Worm (Caenorhabditis elegans) whole organism, late embryonic: ENCODE data around the gene T24C12.3.

Source experiments
- C08G9.2 ChIP-seq: sonication (generic microtip); optimal IDR thresholded peaks from 2 replicates; lab custom pipeline; 2016; ENCODE audit warnings: mild to moderate bottlenecking, missing genetic modification characterization, moderate library complexity, missing compliant biosample characterization
- T23F11.4 ChIP-seq: fragments of 200-800 bp; sonication (Bioruptor generic); optimal IDR thresholded peaks from 2 replicates; lab custom pipeline; 2018; ENCODE audit warnings: mild to moderate bottlenecking, missing genetic modification characterization, missing compliant biosample characterization
- Y22D7AL.16 ChIP-seq: sonication (generic microtip); optimal IDR thresholded peaks from 2 replicates; lab custom pipeline; 2016; ENCODE audit warnings: missing genetic modification characterization, missing compliant biosample characterization
- ahr-1 ChIP-seq: sonication (generic microtip); optimal IDR thresholded peaks from 2 replicates; lab custom pipeline; 2016; ENCODE audit warnings: missing genetic modification characterization, missing compliant biosample characterization
- ama-1 ChIP-seq: fragments of 150-350 bp; optimal IDR thresholded peaks from 2 replicates; lab custom pipeline; 2014
- ceh-14 ChIP-seq: sonication (generic microtip); optimal IDR thresholded peaks from 2 replicates; lab custom pipeline; 2016; ENCODE audit warnings: missing genotype, missing genetic modification characterization, missing compliant biosample characterization
- ceh-18 ChIP-seq: sonication (generic microtip); optimal IDR thresholded peaks from 2 replicates; lab custom pipeline; 2016; ENCODE audit warnings: missing genetic modification characterization, missing compliant biosample characterization
- ceh-19 ChIP-seq: fragments of 200-800 bp; sonication (Bioruptor generic); optimal IDR thresholded peaks from 2 replicates; lab custom pipeline; 2018; ENCODE audit warnings: mild to moderate bottlenecking, missing genetic modification characterization, missing compliant biosample characterization
- ceh-2 ChIP-seq: sonication (generic microtip); optimal IDR thresholded peaks from 2 replicates; lab custom pipeline; 2016; ENCODE audit warnings: missing genotype, missing genetic modification characterization, missing compliant biosample characterization
- ceh-24 ChIP-seq: sonication (generic microtip); optimal IDR thresholded peaks from 2 replicates; lab custom pipeline; 2016; ENCODE audit warnings: mild to moderate bottlenecking, missing genetic modification characterization, missing compliant biosample characterization
- ceh-31 ChIP-seq: sonication (generic microtip); optimal IDR thresholded peaks from 2 replicates; lab custom pipeline; 2016; ENCODE audit warnings: missing genetic modification characterization, missing compliant biosample characterization
- ceh-34 ChIP-seq: sonication (generic microtip); optimal IDR thresholded peaks from 2 replicates; lab custom pipeline; 2016; ENCODE audit warnings: mild to moderate bottlenecking, missing genetic modification characterization, missing compliant biosample characterization
- ceh-45 ChIP-seq: fragments of 200-800 bp; sonication (Bioruptor generic); IDR thresholded peaks from 2 replicates; pipeline ENCODE4 v1.3.6; 2022; ENCODE audit warnings: missing genetic modification reagents, missing genetic modification characterization, missing compliant biosample characterization
- ceh-48 ChIP-seq: sonication (generic microtip); optimal IDR thresholded peaks from 2 replicates; lab custom pipeline; 2016; ENCODE audit warnings: missing genetic modification characterization, inconsistent platforms, missing compliant biosample characterization
- ceh-6 ChIP-seq: fragments of 200-800 bp; sonication (Bioruptor generic); optimal IDR thresholded peaks from 2 replicates; lab custom pipeline; 2018; ENCODE audit warnings: mild to moderate bottlenecking, missing genetic modification characterization, missing compliant biosample characterization
- ceh-9 ChIP-seq: sonication (generic microtip); optimal IDR thresholded peaks from 2 replicates; lab custom pipeline; 2016; ENCODE audit warnings: mild to moderate bottlenecking, missing genetic modification characterization, inconsistent platforms, missing compliant biosample characterization
- dve-1 ChIP-seq: sonication (generic microtip); optimal IDR thresholded peaks from 2 replicates; lab custom pipeline; 2017; ENCODE audit warnings: antibody characterized with exemption, mild to moderate bottlenecking, missing genetic modification characterization, missing compliant biosample characterization
- elt-4 ChIP-seq: sonication (generic microtip); optimal IDR thresholded peaks from 2 replicates; lab custom pipeline; 2016; ENCODE audit warnings: missing genetic modification characterization, missing compliant biosample characterization
- eyg-1 ChIP-seq: sonication (generic microtip); optimal IDR thresholded peaks from 2 replicates; lab custom pipeline; 2016; ENCODE audit warnings: missing genotype, missing genetic modification characterization, missing compliant biosample characterization
- fkh-10 ChIP-seq: fragments of 150-350 bp; optimal IDR thresholded peaks from 2 replicates; lab custom pipeline; 2014; ENCODE audit warnings: missing biosample characterization, missing genetic modification reagents, missing genetic modification characterization
- gmeb-2 ChIP-seq: sonication (generic microtip); optimal IDR thresholded peaks from 2 replicates; lab custom pipeline; 2016; ENCODE audit warnings: missing genetic modification characterization, inconsistent platforms, missing compliant biosample characterization
- hlh-13 ChIP-seq: fragments of 200-800 bp; sonication (Bioruptor generic); optimal IDR thresholded peaks from 2 replicates; lab custom pipeline; 2018; ENCODE audit warnings: mild to moderate bottlenecking, missing genetic modification characterization, missing compliant biosample characterization
- hlh-15 ChIP-seq: sonication (generic microtip); optimal IDR thresholded peaks from 2 replicates; lab custom pipeline; 2016; ENCODE audit warnings: missing genetic modification characterization, missing compliant biosample characterization
- hlh-30 ChIP-seq: sonication (generic microtip); optimal IDR thresholded peaks from 2 replicates; lab custom pipeline; 2017; ENCODE audit warnings: antibody characterized with exemption, missing genetic modification characterization, missing compliant biosample characterization; ENCODE audit not compliant: insufficient read depth
- hlh-8 ChIP-seq: sonication (generic microtip); optimal IDR thresholded peaks from 2 replicates; lab custom pipeline; 2016; ENCODE audit warnings: missing genotype, missing genetic modification characterization, missing compliant biosample characterization
- lin-11 ChIP-seq: fragments of 200-800 bp; sonication (Bioruptor generic); optimal IDR thresholded peaks from 2 replicates; lab custom pipeline; 2018; ENCODE audit warnings: mild to moderate bottlenecking, missing genetic modification characterization, missing compliant biosample characterization
- nfya-1 ChIP-seq: sonication (generic microtip); optimal IDR thresholded peaks from 2 replicates; lab custom pipeline; 2017; ENCODE audit warnings: missing genetic modification characterization, mild to moderate bottlenecking, missing compliant biosample characterization, antibody characterized with exemption, moderate library complexity
- nhr-11 ChIP-seq: fragments of 150-350 bp; optimal IDR thresholded peaks from 2 replicates; lab custom pipeline; 2014; ENCODE audit warnings: missing biosample characterization, missing genetic modification characterization
- npax-4 ChIP-seq: sonication (generic microtip); optimal IDR thresholded peaks from 2 replicates; lab custom pipeline; 2016; ENCODE audit warnings: missing genetic modification characterization, missing compliant biosample characterization
- pag-3 ChIP-seq: sonication (generic microtip); optimal IDR thresholded peaks from 2 replicates; lab custom pipeline; 2016; ENCODE audit warnings: missing compliant biosample characterization, missing genetic modification characterization, borderline replicate concordance
- pax-1 ChIP-seq: fragments of 150-350 bp; optimal IDR thresholded peaks from 2 replicates; lab custom pipeline; 2014; ENCODE audit warnings: missing biosample characterization, missing genetic modification characterization
- pha-2 ChIP-seq: sonication (generic microtip); optimal IDR thresholded peaks from 2 replicates; lab custom pipeline; 2017; ENCODE audit warnings: mild to moderate bottlenecking, missing genetic modification characterization, missing compliant biosample characterization
- pqm-1 ChIP-seq: sonication (generic microtip); optimal IDR thresholded peaks from 2 replicates; lab custom pipeline; 2016; ENCODE audit warnings: missing genetic modification characterization, missing compliant biosample characterization
- ref-2 ChIP-seq: sonication (generic microtip); optimal IDR thresholded peaks from 2 replicates; lab custom pipeline; 2016; ENCODE audit warnings: missing genetic modification characterization, missing compliant biosample characterization
- rnt-1 ChIP-seq: sonication (generic microtip); optimal IDR thresholded peaks from 2 replicates; lab custom pipeline; 2016; ENCODE audit warnings: missing genetic modification characterization, missing compliant biosample characterization
- sdc-2 ChIP-seq: sonication (generic microtip); optimal IDR thresholded peaks from 2 replicates; lab custom pipeline; 2016; ENCODE audit warnings: missing genotype, missing genetic modification characterization, missing compliant biosample characterization
- sox-2 ChIP-seq: fragments of 200-800 bp; sonication (Bioruptor generic); IDR thresholded peaks from 2 replicates; pipeline ENCODE4 v1.3.6; 2022; ENCODE audit warnings: missing genetic modification reagents, missing genetic modification characterization, missing compliant biosample characterization
- syd-9 ChIP-seq: sonication (generic microtip); optimal IDR thresholded peaks from 2 replicates; lab custom pipeline; 2016; ENCODE audit warnings: mild to moderate bottlenecking, missing genetic modification characterization, moderate library complexity, missing compliant biosample characterization
- tbx-2 ChIP-seq: sonication (generic microtip); optimal IDR thresholded peaks from 2 replicates; lab custom pipeline; 2016; ENCODE audit warnings: missing genetic modification characterization, missing compliant biosample characterization
- tbx-7 ChIP-seq: sonication (generic microtip); optimal IDR thresholded peaks from 2 replicates; lab custom pipeline; 2016; ENCODE audit warnings: missing genotype, missing genetic modification characterization, missing compliant biosample characterization
- ttx-3 ChIP-seq: sonication (generic microtip); optimal IDR thresholded peaks from 2 replicates; lab custom pipeline; 2016; ENCODE audit warnings: missing genetic modification reagents, missing genetic modification characterization, missing compliant biosample characterization
- unc-42 ChIP-seq: sonication (generic microtip); optimal IDR thresholded peaks from 2 replicates; lab custom pipeline; 2016; ENCODE audit warnings: missing genotype, missing genetic modification characterization, missing compliant biosample characterization
- unc-55 ChIP-seq: sonication (generic microtip); optimal IDR thresholded peaks from 2 replicates; lab custom pipeline; 2017; ENCODE audit warnings: missing biosample characterization, missing genetic modification reagents, missing genetic modification characterization
- unc-86 ChIP-seq: sonication (generic microtip); optimal IDR thresholded peaks from 2 replicates; lab custom pipeline; 2016; ENCODE audit warnings: missing genetic modification characterization, missing compliant biosample characterization

The T24C12.3 gene

DNA sequence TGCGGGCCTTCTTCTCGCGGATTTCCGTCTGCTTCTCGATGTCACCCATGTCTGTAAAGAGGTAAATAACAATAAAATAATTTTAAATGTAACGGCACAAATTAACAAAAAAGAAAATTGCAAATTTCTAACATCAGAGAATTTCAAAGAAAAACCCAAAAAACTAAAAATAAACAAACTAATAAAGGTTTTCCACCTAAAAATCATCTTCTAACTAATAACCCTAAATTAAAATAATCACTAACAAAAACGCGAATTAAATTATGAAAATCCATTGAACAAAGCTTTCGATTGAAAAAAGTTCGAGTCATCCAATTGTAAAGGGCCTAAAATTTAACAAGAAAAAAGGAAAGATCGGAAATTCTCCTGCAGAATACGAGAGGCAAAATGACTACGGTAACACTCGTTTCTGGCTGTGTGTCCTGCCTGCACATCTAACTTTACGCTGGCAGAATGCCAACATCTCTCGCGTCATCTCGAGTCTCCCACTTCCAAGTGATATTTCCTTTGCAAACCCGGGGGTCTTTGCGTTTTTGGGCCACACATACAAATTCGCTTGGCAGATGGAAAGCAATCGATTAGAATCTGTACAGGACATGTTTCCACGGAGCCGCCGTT lies 39.0 kb upstream of the T24C12.3 start, which contains the start of gene rpl-11.2 (continued):
- TF ChIP-seq C08G9.2 (tag; lab: Kevin White, UChicago), result no peak
- TF ChIP-seq unc-55, result peak; percentile 74
- no peak for TF ChIP-seq ahr-1
- no peak for TF ChIP-seq npax-4 (tag; lab: Kevin White, UChicago)
- no peak; the same call in 1 of the 2 replicates for TF ChIP-seq ceh-45 (GFP tag; lab: Robert Waterston, UW)
- TF ChIP-seq nhr-11 (tag; lab: Kevin White, UChicago), result no peak
- TF ChIP-seq unc-86 (tag; lab: Kevin White, UChicago), result no peak
- no peak for TF ChIP-seq ceh-6
- no peak for TF ChIP-seq eyg-1 (tag; lab: Kevin White, UChicago)
- peak; percentile 57 for TF ChIP-seq ceh-2 (tag; lab: Kevin White, UChicago)
- peak; percentile 63 for TF ChIP-seq rnt-1 (tag; lab: Kevin White, UChicago)
- TF ChIP-seq pqm-1 (tag; lab: Kevin White, UChicago), result no peak
- no peak for TF ChIP-seq hlh-8 (tag; lab: Kevin White, UChicago)
- peak; percentile 57 for TF ChIP-seq hlh-30 (tag; lab: Kevin White, UChicago)
- peak; percentile 84 for TF ChIP-seq unc-42
- no peak for TF ChIP-seq sox-2 (GFP tag; lab: Robert Waterston, UW)
- TF ChIP-seq lin-11 (tag; lab: Kevin White, UChicago), result no peak
- TF ChIP-seq ceh-14 (tag; lab: Kevin White, UChicago), result no peak
- no peak for TF ChIP-seq ceh-24 (tag; lab: Kevin White, UChicago)
- no peak for TF ChIP-seq hlh-15 (tag; lab: Kevin White, UChicago)
- TF ChIP-seq elt-4, result no peak
- TF ChIP-seq gmeb-2 (tag; lab: Kevin White, UChicago), result no peak
- peak; percentile 12 for TF ChIP-seq ttx-3 (tag; lab: Kevin White, UChicago)
- no peak for TF ChIP-seq pha-2
- no peak for TF ChIP-seq tbx-7 (tag; lab: Kevin White, UChicago)
- peak; percentile 44 for TF ChIP-seq syd-9 (tag; lab: Kevin White, UChicago)
- TF ChIP-seq T23F11.4 (GFP tag; lab: Kevin White, UChicago), result no peak
- no peak for TF ChIP-seq ceh-9 (tag; lab: Kevin White, UChicago)
- no peak for TF ChIP-seq hlh-13

- TF ChIP-seq fkh-10 (no peak), eyg-1 (tag; lab: Kevin White, UChicago) (no peak), Y22D7AL.16 (no peak), ama-1 (lab: Kevin White, UChicago) (no peak), ttx-3 (tag; lab: Kevin White, UChicago) (no peak)
These were observed 37.6 kb upstream of the T24C12.3 start for ce11 chrX:2241147-2241798.

DNA sequence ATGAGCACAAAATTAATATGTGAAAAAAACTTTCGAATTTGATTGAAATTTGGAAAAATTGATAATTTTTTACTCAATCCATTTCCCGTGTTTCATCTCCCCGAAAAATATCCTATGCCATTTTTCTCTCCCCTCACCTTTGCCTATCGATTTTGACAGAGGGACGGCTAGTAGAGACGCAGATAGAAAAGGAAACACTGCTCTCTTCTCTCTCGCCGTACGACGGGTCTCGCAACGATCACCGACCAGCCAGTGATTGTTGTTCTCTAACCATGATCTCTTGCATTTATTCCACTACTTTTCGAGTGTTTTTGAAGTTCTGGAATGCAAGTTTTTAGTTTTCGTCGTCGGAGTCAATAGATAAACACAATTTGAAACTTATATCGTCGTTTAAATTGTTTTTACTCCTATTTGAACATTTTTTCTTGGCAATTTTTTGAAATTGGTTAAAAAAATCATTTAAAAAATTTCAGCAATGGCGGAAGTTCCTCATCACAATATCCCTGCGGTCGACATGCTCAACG lies 33.8 kb upstream of the T24C12.3 start, which contains the start of gene vha-15:
TSS of gene vha-15 (plus strand) at position 474 of the 524 bp plus-strand sequence.
- TF ChIP-seq pax-1 (tag; lab: Kevin White, UChicago) (no peak), dve-1 (tag; lab: Kevin White, UChicago) (peak; percentile 47), unc-42 (peak; percentile 44), tbx-2 (peak; percentile 51), pha-2 (peak; percentile 23), ceh-19 (no peak), sdc-2 (no peak), hlh-30 (tag; lab: Kevin White, UChicago) (peak; percentile 18), ceh-31 (tag; lab: Kevin White, UChicago) (peak; percentile 64), ceh-24 (tag; lab: Kevin White, UChicago) (no peak), ref-2 (tag; lab: Kevin White, UChicago) (peak; percentile 9), rnt-1 (tag; lab: Kevin White, UChicago) (peak; percentile 23), ceh-34 (tag; lab: Kevin White, UChicago) (peak; percentile 40), ceh-14 (tag; lab: Kevin White, UChicago) (no peak), nfya-1 (peak; percentile 85), unc-55 (peak; percentile 94), ceh-48 (peak; percentile 93), pag-3 (no peak), ceh-18 (tag; lab: Kevin White, UChicago) (peak; percentile 33)
